Worm (Caenorhabditis elegans) whole organism, young adult: ENCODE data around the gene chil-3.

Experiments used
- B0019.2 ChIP-seq: fragments of 200-800 bp; sonication (Bioruptor generic); conservative IDR thresholded peaks from 2 replicates; pipeline ENCODE4 v1.3.6; 2022; ENCODE audit warnings: missing genetic modification reagents, missing genetic modification characterization, missing compliant biosample characterization
- C06A6.2 ChIP-seq: fragments of 200-800 bp; sonication (Bioruptor generic); conservative IDR thresholded peaks from 2 replicates; pipeline ENCODE4 v1.3.6; 2022; ENCODE audit warnings: missing genetic modification characterization, missing compliant biosample characterization
- F23B12.7 ChIP-seq: sonication (generic microtip); optimal IDR thresholded peaks from 2 replicates; lab custom pipeline; 2017; ENCODE audit warnings: missing genetic modification characterization, mild to moderate bottlenecking, missing compliant biosample characterization, antibody characterized with exemption, moderate library complexity; ENCODE audit not compliant: insufficient read depth
- F33H1.4 ChIP-seq: fragments of 200-800 bp; sonication (Bioruptor generic); IDR thresholded peaks from 2 replicates; pipeline ENCODE4 v1.3.6; 2022; ENCODE audit warnings: missing genetic modification reagents, missing genetic modification characterization, missing compliant biosample characterization
- Y53F4B.3 ChIP-seq: fragments of 200-800 bp; sonication (Bioruptor generic); IDR thresholded peaks from 2 replicates; pipeline ENCODE4 v1.3.6; 2022; ENCODE audit warnings: missing genetic modification reagents, missing genetic modification characterization, missing compliant biosample characterization
- Y53G8AR.9 ChIP-seq: fragments of 200-800 bp; sonication (Bioruptor generic); conservative IDR thresholded peaks from 2 replicates; pipeline ENCODE4 v1.3.6; 2022; ENCODE audit warnings: missing genetic modification reagents, missing genetic modification characterization, missing compliant biosample characterization
- Y56A3A.18 ChIP-seq: fragments of 200-800 bp; sonication (Bioruptor generic); IDR thresholded peaks from 2 replicates; pipeline ENCODE4 v1.3.6; 2022; ENCODE audit warnings: missing genetic modification reagents, missing genetic modification characterization, missing compliant biosample characterization
- ZK185.1 ChIP-seq: sonication (generic microtip); optimal IDR thresholded peaks from 2 replicates; lab custom pipeline; 2016; ENCODE audit warnings: mild to moderate bottlenecking, missing genetic modification characterization, missing compliant biosample characterization; ENCODE audit not compliant: poor library complexity, severe bottlenecking
- atf-7 ChIP-seq: sonication (generic microtip); optimal IDR thresholded peaks from 2 replicates; lab custom pipeline; 2017; ENCODE audit warnings: mild to moderate bottlenecking, missing genetic modification characterization, missing compliant biosample characterization
- attf-5 ChIP-seq: fragments of 200-800 bp; sonication (Bioruptor generic); optimal IDR thresholded peaks from 2 replicates; lab custom pipeline; 2018; ENCODE audit warnings: mild to moderate bottlenecking, missing genetic modification characterization, missing compliant biosample characterization
- bed-2 ChIP-seq: fragments of 200-800 bp; sonication (Bioruptor generic); IDR thresholded peaks from 2 replicates; pipeline ENCODE4 v1.3.6; 2022; ENCODE audit warnings: missing genetic modification reagents, missing genetic modification characterization, missing compliant biosample characterization
- ceh-27 ChIP-seq: fragments of 200-800 bp; sonication (Bioruptor generic); optimal IDR thresholded peaks from 2 replicates; lab custom pipeline; 2018; ENCODE audit warnings: mild to moderate bottlenecking, missing genetic modification characterization, moderate library complexity, missing compliant biosample characterization
- dox-1 ChIP-seq: fragments of 200-800 bp; sonication (Bioruptor generic); IDR thresholded peaks from 2 replicates; pipeline ENCODE4 v1.3.6; 2022; ENCODE audit warnings: missing genetic modification reagents, missing genetic modification characterization, missing compliant biosample characterization
- efl-1 ChIP-seq: fragments of 150-350 bp; optimal IDR thresholded peaks from 2 replicates; lab custom pipeline; 2014; ENCODE audit warnings: missing biosample characterization, missing genetic modification reagents, missing genetic modification characterization
- egl-44 ChIP-seq: fragments of 200-800 bp; sonication (Bioruptor generic); IDR thresholded peaks from 2 replicates; pipeline ENCODE4 v1.3.6; 2022; ENCODE audit warnings: missing genetic modification reagents, missing genetic modification characterization, missing compliant biosample characterization
- ekl-4 ChIP-seq: fragments of 200-800 bp; sonication (Bioruptor generic); IDR thresholded peaks from 2 replicates; pipeline ENCODE4 v1.3.6; 2022; ENCODE audit warnings: missing genetic modification reagents, missing genetic modification characterization, missing compliant biosample characterization
- ets-4 ChIP-seq: fragments of 200-800 bp; sonication (Bioruptor generic); optimal IDR thresholded peaks from 2 replicates; lab custom pipeline; 2018; ENCODE audit warnings: mild to moderate bottlenecking, missing genetic modification characterization, missing compliant biosample characterization
- hmg-1.2 ChIP-seq: fragments of 200-800 bp; sonication (Bioruptor generic); IDR thresholded peaks from 2 replicates; pipeline ENCODE4 v1.3.6; 2022; ENCODE audit warnings: missing genetic modification reagents, missing genetic modification characterization, missing compliant biosample characterization
- let-607 ChIP-seq, 2 experiments: fragments of 200-800 bp in 1 of 2; sonication (Bioruptor generic) in 1 of 2; sonication (generic microtip) in 1 of 2; optimal IDR thresholded peaks; 2 replicates each; lab custom pipeline; 2016 to 2018; ENCODE audit warnings: mild to moderate bottlenecking in 2 of 2, missing compliant biosample characterization in 2 of 2, missing genetic modification characterization in 2 of 2, moderate library complexity in 2 of 2, missing genotype in 1 of 2
- lin-26 ChIP-seq: fragments of 200-800 bp; sonication (Bioruptor generic); IDR thresholded peaks from 2 replicates; pipeline ENCODE4 v1.3.6; 2022; ENCODE audit warnings: missing genetic modification reagents, missing genetic modification characterization, missing compliant biosample characterization
- lin-40 ChIP-seq: sonication (generic microtip); optimal IDR thresholded peaks from 2 replicates; lab custom pipeline; 2016; ENCODE audit warnings: missing genetic modification characterization, mild to moderate bottlenecking, missing compliant biosample characterization, missing genotype, missing genetic modification reagents
- lin-54 ChIP-seq: fragments of 200-800 bp; sonication (Bioruptor generic); optimal IDR thresholded peaks from 2 replicates; lab custom pipeline; 2018; ENCODE audit warnings: mild to moderate bottlenecking, missing genetic modification characterization, missing compliant biosample characterization
- lsl-1 ChIP-seq: fragments of 200-800 bp; sonication (Bioruptor generic); optimal IDR thresholded peaks from 2 replicates; lab custom pipeline; 2018; ENCODE audit warnings: mild to moderate bottlenecking, missing genetic modification characterization, moderate library complexity, missing compliant biosample characterization
- madf-10 ChIP-seq: sonication (generic microtip); optimal IDR thresholded peaks from 2 replicates; lab custom pipeline; 2016; ENCODE audit warnings: mild to moderate bottlenecking, missing genetic modification characterization, missing compliant biosample characterization
- madf-6 ChIP-seq: fragments of 200-800 bp; sonication (Bioruptor generic); IDR thresholded peaks from 2 replicates; pipeline ENCODE4 v1.3.6; 2022; ENCODE audit warnings: missing genetic modification reagents, missing genetic modification characterization, missing compliant biosample characterization
- mcd-1 ChIP-seq: fragments of 200-800 bp; sonication (Bioruptor generic); IDR thresholded peaks from 2 replicates; pipeline ENCODE4 v1.3.6; 2022; ENCODE audit warnings: missing genetic modification reagents, missing genetic modification characterization, missing compliant biosample characterization
- nfyb-1 ChIP-seq: fragments of 200-800 bp; sonication (Bioruptor generic); IDR thresholded peaks from 2 replicates; pipeline ENCODE4 v1.3.6; 2022; ENCODE audit warnings: missing genetic modification reagents, missing genetic modification characterization, missing compliant biosample characterization
- nhr-120 ChIP-seq: fragments of 200-800 bp; sonication (Bioruptor generic); IDR thresholded peaks from 2 replicates; pipeline ENCODE4 v1.3.6; 2022; ENCODE audit warnings: missing genetic modification characterization, missing compliant biosample characterization
- nhr-80 ChIP-seq: sonication (generic microtip); optimal IDR thresholded peaks from 2 replicates; lab custom pipeline; 2016; ENCODE audit warnings: missing genetic modification characterization, missing compliant biosample characterization
- nhr-90 ChIP-seq: sonication (generic microtip); optimal IDR thresholded peaks from 2 replicates; lab custom pipeline; 2016; ENCODE audit warnings: missing genotype, mild to moderate bottlenecking, missing genetic modification characterization, missing compliant biosample characterization
- sea-2 ChIP-seq: fragments of 200-800 bp; sonication (Bioruptor generic); IDR thresholded peaks from 2 replicates; pipeline ENCODE4 v1.3.6; 2022; ENCODE audit warnings: missing genetic modification characterization, missing compliant biosample characterization
- snpc-3.4 ChIP-seq: sonication (generic microtip); optimal IDR thresholded peaks from 2 replicates; lab custom pipeline; 2017; ENCODE audit warnings: missing genetic modification characterization, mild to moderate bottlenecking, missing compliant biosample characterization, antibody characterized with exemption, moderate library complexity, missing genotype, missing genetic modification reagents
- snpc-4 ChIP-seq, 5 experiments: fragments of 150-350 bp in 1 of 5; sonication (generic microtip) in 4 of 5; optimal IDR thresholded peaks; 2 replicates each; lab custom pipeline; 2014 to 2018; ENCODE audit warnings: missing genetic modification characterization in 5 of 5, missing biosample characterization in 3 of 5, antibody characterized with exemption in 2 of 5, mild to moderate bottlenecking in 2 of 5, missing compliant biosample characterization in 2 of 5, missing genotype in 2 of 5, moderate library complexity in 2 of 5, missing genetic modification reagents in 1 of 5
- tbp1 ChIP-seq: fragments of 200-800 bp; sonication (Bioruptor generic); optimal IDR thresholded peaks from 2 replicates; lab custom pipeline; 2018; ENCODE audit warnings: mild to moderate bottlenecking, missing genetic modification characterization, missing compliant biosample characterization
- unc-62 ChIP-seq: fragments of 150-350 bp; optimal IDR thresholded peaks from 2 replicates; lab custom pipeline; 2014; ENCODE audit warnings: missing biosample characterization, missing genetic modification reagents, missing genetic modification characterization
- xnd-1 ChIP-seq: sonication (generic microtip); optimal IDR thresholded peaks from 2 replicates; lab custom pipeline; 2016; ENCODE audit warnings: missing genotype, missing genetic modification reagents, missing genetic modification characterization, missing compliant biosample characterization
- ztf-22 ChIP-seq: fragments of 200-800 bp; sonication (Bioruptor generic); optimal IDR thresholded peaks from 2 replicates; lab custom pipeline; 2018; ENCODE audit warnings: mild to moderate bottlenecking, missing genetic modification characterization, moderate library complexity, missing compliant biosample characterization
- ztf-25 ChIP-seq: fragments of 200-800 bp; sonication (Bioruptor generic); IDR thresholded peaks from 2 replicates; pipeline ENCODE4 v1.3.6; 2022; ENCODE audit warnings: missing genetic modification reagents, missing genetic modification characterization, missing compliant biosample characterization

Gene chil-3

DNA sequence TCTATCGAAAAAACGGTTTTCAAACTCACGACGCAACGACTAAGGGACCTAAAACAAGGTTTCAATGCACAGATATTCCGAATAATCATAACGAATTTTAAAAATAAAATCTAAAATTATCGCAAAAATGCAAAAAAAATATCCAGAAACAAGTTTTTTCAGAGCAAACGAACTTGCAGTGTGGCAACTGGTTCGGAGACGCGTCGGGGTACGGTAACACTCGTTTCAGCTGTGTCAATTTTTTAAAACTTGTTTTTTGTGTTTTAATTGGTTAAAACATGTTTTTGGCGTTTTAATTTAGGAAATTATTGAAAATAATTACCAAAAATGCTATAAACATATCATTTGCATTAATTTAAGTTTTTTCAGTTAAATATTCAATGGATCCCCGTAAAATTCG, 31.1 kb upstream of the chil-3 start, which contains the start of gene C08H9.16 (continued):
- TF ChIP-seq xnd-1 (tag; lab: Kevin White, UChicago) = peak; percentile 8
- TF ChIP-seq lin-54 (GFP tag; lab: Kevin White, UChicago) = peak; percentile 48
- TF ChIP-seq snpc-3.4 (tag; lab: Kevin White, UChicago) = peak; percentile 7
- no peak for TF ChIP-seq F23B12.7 (tag; lab: Kevin White, UChicago)
- no peak for TF ChIP-seq bed-2 (GFP tag; lab: Robert Waterston, UW)
- no peak for TF ChIP-seq nhr-120 (GFP tag; lab: Robert Waterston, UW)
- TF ChIP-seq C06A6.2 (GFP tag; lab: Robert Waterston, UW) = no peak
- TF ChIP-seq lsl-1 = peak; percentile 88
- TF ChIP-seq Y53F4B.3 (GFP tag; lab: Robert Waterston, UW) = no peak
- peak; percentile 26 for TF ChIP-seq attf-5
- peak; percentile 13 for TF ChIP-seq tbp1 (GFP tag; lab: Kevin White, UChicago)
- TF ChIP-seq F33H1.4 (GFP tag; lab: Robert Waterston, UW) = peak; percentile 78
- peak; percentile 20 for TF ChIP-seq efl-1 (GFP tag; lab: Kevin White, UChicago)
- TF ChIP-seq, all 124 proteins: peak for 15

DNA sequence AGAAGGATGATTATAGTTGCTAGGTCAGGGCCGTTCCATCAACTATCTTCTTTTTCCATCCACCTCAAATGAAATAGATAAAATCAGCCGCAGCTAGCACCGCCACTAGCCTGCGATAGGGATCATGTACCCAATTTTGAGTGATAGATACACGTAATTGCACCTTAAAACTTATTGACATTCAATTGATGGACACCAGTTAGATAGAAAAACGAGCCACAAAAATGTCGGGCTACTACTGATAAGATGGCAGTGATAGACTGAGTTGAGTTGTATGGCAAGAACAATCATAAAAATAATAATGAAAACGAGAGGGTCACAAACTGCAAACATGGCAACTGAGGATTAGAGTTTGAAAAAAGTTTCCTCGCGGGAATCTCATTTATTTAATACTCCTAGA, 30.5 kb upstream of the chil-3 start:
- peak; percentile 13; the same call in 1 of the 2 replicates for TF ChIP-seq ekl-4
- TF ChIP-seq egl-44 (GFP tag; lab: Robert Waterston, UW) = peak; percentile 15; the same call in 1 of the 2 replicates
- TF ChIP-seq snpc-4 (GFP tag; optimal IDR thresholded peaks at IDR 0.05; lab: Kevin White, UChicago) = no peak
- peak in 1 of 4 experiments; percentile 29 for TF ChIP-seq snpc-4 (tag; optimal IDR thresholded peaks at IDR 0.05; lab: Kevin White, UChicago)
- TF ChIP-seq nhr-80 = peak; percentile 97
- peak; percentile 96 to 97 for TF ChIP-seq let-607 (tag; optimal IDR thresholded peaks at IDR 0.05; lab: Kevin White, UChicago)
- TF ChIP-seq tbp1 (GFP tag; lab: Kevin White, UChicago) = peak; percentile 4
- peak; percentile 26 for TF ChIP-seq atf-7 (tag; lab: Kevin White, UChicago)
- TF ChIP-seq dox-1 (GFP tag; lab: Robert Waterston, UW) = peak; percentile 38; the same call in 1 of the 2 replicates
- peak; percentile 55 for TF ChIP-seq ztf-22 (GFP tag; lab: Kevin White, UChicago)
- peak; percentile 21; the same call in 1 of the 2 replicates for TF ChIP-seq nfyb-1 (GFP tag; lab: Robert Waterston, UW)
- TF ChIP-seq nhr-90 (tag; lab: Kevin White, UChicago) = peak; percentile 6
- TF ChIP-seq mcd-1 (GFP tag; lab: Robert Waterston, UW) = no peak
- peak; percentile 71 for TF ChIP-seq ets-4 (GFP tag; lab: Kevin White, UChicago)
- no peak for TF ChIP-seq lin-40 (tag; lab: Kevin White, UChicago)
- TF ChIP-seq lin-26 = peak; percentile 68; the same call in 1 of the 2 replicates
- no peak for TF ChIP-seq efl-1 (GFP tag; lab: Kevin White, UChicago)
- TF ChIP-seq madf-6 (GFP tag; lab: Robert Waterston, UW) = peak; percentile 33; the same call in 1 of the 2 replicates
- no peak for TF ChIP-seq madf-10 (tag; lab: Kevin White, UChicago)
- TF ChIP-seq sea-2 (GFP tag; lab: Robert Waterston, UW) = no peak
- TF ChIP-seq lin-54 (GFP tag; lab: Kevin White, UChicago) = peak; percentile 21
- peak; percentile 34 for TF ChIP-seq unc-62 (GFP tag; lab: Kevin White, UChicago)

DNA sequence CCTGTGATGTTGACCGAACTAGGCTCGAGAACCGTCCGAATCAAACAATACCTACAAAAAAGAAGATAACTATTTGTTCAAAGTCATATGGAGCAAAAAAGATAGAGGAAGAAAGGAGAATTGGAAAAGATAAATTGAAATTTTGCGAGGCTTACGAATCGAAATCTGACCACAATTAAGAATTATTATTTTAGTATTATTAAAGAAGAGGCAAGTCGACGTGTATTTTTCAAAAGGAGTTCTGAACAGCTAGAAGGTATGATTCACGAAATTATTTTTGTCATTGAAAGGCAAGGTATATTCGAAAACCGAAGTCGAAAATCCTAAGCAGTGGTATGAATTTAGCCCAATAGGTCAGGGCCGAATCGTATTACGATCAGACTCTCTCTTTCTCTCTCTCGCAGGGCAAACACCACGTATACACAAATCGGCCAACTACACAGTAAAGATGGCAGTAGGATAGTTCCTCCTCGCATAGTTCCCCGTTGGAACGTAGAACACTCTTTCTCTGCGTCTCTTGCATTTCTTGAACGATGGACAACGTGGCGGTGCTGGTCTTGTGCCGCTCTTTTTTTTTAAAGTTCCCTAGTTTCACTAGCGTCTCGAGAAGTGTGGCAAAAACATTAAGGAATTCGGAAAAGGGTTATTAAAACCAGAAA, 29.9 kb upstream of the chil-3 start, which contains the start of gene vgln-1:
vgln-1 (minus strand) TSS at position 51 of the 659 bp plus-strand sequence.
- TF ChIP-seq B0019.2 (no peak), madf-6 (GFP tag; lab: Robert Waterston, UW) (peak; percentile 26; the same call in 1 of the 2 replicates), Y56A3A.18 (0 out of 2 replicates have a peak, but pooled peaks have one; percentile 52), let-607 (tag; optimal IDR thresholded peaks at IDR 0.05; lab: Kevin White, UChicago) (peak in 1 of 2 experiments; percentile 7), ztf-25 (GFP tag; lab: Robert Waterston, UW) (0 out of 2 replicates have a peak, but pooled peaks have one; percentile 56), ceh-27 (GFP tag; lab: Kevin White, UChicago) (peak; percentile 28), ZK185.1 (tag; lab: Kevin White, UChicago) (peak; percentile 12), sea-2 (GFP tag; lab: Robert Waterston, UW) (no peak), hmg-1.2 (peak; percentile 48; the same call in 1 of the 2 replicates), Y53G8AR.9 (GFP tag; lab: Robert Waterston, UW) (no peak)
